Worm (Caenorhabditis elegans): Measurements from ENCODE around the gene F13B12.6.

F13B12.6 gene

ce11 chrIV:10417781-10418180 is at the start of gene F13B12.6:
F13B12.6 (minus strand) TSS chrIV:10417881.
- TF ChIP-seq nhr-23 (tag; optimal IDR thresholded peaks at IDR 0.05) (no peak), nhr-21 (tag; optimal IDR thresholded peaks at IDR 0.05) (no peak), peb-1 (tag; optimal IDR thresholded peaks at IDR 0.05) (no peak), nhr-6 (tag; optimal IDR thresholded peaks at IDR 0.05) (no peak), R02D3.7 (tag; optimal IDR thresholded peaks at IDR 0.05) (no peak), sma-9 (GFP tag; optimal IDR thresholded peaks at IDR 0.05) (no peak), sma-9 (tag; optimal IDR thresholded peaks at IDR 0.05) (no peak), ama-1 (optimal IDR thresholded peaks at IDR 0.05) (no peak), gmeb-1 (tag; optimal IDR thresholded peaks at IDR 0.05) (no peak), lin-39 (tag; optimal IDR thresholded peaks at IDR 0.05) (no peak), ZK546.5 (tag; optimal IDR thresholded peaks at IDR 0.05) (no peak), zag-1 (tag; optimal IDR thresholded peaks at IDR 0.05) (no peak), elt-1 (tag; optimal IDR thresholded peaks at IDR 0.05) (no peak), nhr-25 (tag; optimal IDR thresholded peaks at IDR 0.05) (no peak), sma-3 (GFP tag; optimal IDR thresholded peaks at IDR 0.05) (no peak), F13H6.1 (tag; optimal IDR thresholded peaks at IDR 0.05) (no peak), nhr-10 (tag; optimal IDR thresholded peaks at IDR 0.05) (no peak), nhr-237 (tag; optimal IDR thresholded peaks at IDR 0.05) (no peak), ztf-11 (tag; optimal IDR thresholded peaks at IDR 0.05) (no peak), lin-13 (GFP tag; optimal IDR thresholded peaks at IDR 0.05) (no peak), nhr-77 (tag; optimal IDR thresholded peaks at IDR 0.05) (no peak)

- TF ChIP-seq F13H6.1 (tag; optimal IDR thresholded peaks at IDR 0.05) (no peak), nhr-237 (tag; optimal IDR thresholded peaks at IDR 0.05) (no peak), nhr-6 (tag; optimal IDR thresholded peaks at IDR 0.05) (no peak), blmp-1 (tag; optimal IDR thresholded peaks at IDR 0.05; ENCODE audit: insufficient read depth) (no peak), mdl-1 (tag; optimal IDR thresholded peaks at IDR 0.05) (no peak), nhr-12 (tag; optimal IDR thresholded peaks at IDR 0.05) (no peak), mbf-1 (tag; optimal IDR thresholded peaks at IDR 0.05) (no peak), dmd-4 (tag; optimal IDR thresholded peaks at IDR 0.05) (no peak), sma-3 (GFP tag; optimal IDR thresholded peaks at IDR 0.05) (no peak), ZK546.5 (tag; optimal IDR thresholded peaks at IDR 0.05) (no peak), nhr-10 (tag; optimal IDR thresholded peaks at IDR 0.05) (no peak), egl-27 (tag; optimal IDR thresholded peaks at IDR 0.05) (no peak), lin-39 (tag; optimal IDR thresholded peaks at IDR 0.05) (no peak), lin-11 (tag; optimal IDR thresholded peaks at IDR 0.05) (no peak), lsy-2 (tag; optimal IDR thresholded peaks at IDR 0.05) (no peak), Y55F3AM.14 (GFP tag; optimal IDR thresholded peaks at IDR 0.05) (no peak)
These were observed 49.7 kb upstream of the F13B12.6 start for ce11 chrIV:10467347-10467746.

DNA sequence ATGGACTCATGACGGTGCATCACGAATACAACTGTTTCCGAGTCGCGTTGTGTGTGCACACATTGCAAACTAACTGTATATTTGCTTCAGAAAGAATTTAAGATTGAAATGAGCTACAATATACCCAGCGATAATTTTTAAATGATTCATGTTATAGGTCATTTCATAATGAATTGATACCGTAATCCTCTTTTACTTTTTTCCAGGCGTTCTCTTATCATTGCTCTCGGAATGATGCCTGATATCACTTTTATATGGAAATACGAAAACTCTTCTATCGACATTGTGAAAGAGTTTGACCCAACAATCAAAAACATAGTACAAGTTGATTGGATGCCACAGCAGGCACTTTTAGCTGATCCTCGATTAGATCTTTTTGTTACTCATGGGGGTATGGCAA is 48.7 kb upstream of the F13B12.6 start:
- TF ChIP-seq nhr-129 (tag; optimal IDR thresholded peaks at IDR 0.05) (no peak), fos-1 (tag; optimal IDR thresholded peaks at IDR 0.05) (peak; percentile 91), sma-9 (GFP tag; optimal IDR thresholded peaks at IDR 0.05) (peak; percentile 59), sma-9 (tag; optimal IDR thresholded peaks at IDR 0.05) (no peak), snpc-4 (tag; optimal IDR thresholded peaks at IDR 0.05) (no peak)

DNA sequence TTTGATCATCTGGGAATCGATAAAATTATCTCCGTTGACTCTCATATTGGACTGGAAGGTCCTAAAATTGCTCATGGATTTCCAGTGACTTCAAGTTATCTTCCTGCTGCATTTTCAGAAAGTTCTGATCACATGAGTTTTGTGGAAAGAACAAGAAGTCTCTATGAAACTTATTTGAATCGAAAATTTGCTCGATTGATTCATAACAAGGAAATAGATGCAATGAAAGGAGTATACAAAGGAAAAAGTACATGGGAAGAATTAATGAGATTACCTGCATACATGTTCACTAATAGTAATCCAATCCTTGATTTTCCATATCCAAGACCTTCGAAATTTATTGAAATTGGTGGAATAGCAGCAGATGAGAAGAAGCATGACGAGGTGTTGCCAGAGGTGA is 48.1 kb upstream of the F13B12.6 start:
- TF ChIP-seq mab-5 (tag; optimal IDR thresholded peaks at IDR 0.05): no peak
- no peak for TF ChIP-seq R02D3.7 (tag; optimal IDR thresholded peaks at IDR 0.05)
- no peak for TF ChIP-seq unc-39 (tag; optimal IDR thresholded peaks at IDR 0.05)
- TF ChIP-seq F13H6.1 (tag; optimal IDR thresholded peaks at IDR 0.05): no peak
- no peak for TF ChIP-seq ztf-1 (GFP tag; conservative IDR thresholded peaks at IDR 0.05)

DNA sequence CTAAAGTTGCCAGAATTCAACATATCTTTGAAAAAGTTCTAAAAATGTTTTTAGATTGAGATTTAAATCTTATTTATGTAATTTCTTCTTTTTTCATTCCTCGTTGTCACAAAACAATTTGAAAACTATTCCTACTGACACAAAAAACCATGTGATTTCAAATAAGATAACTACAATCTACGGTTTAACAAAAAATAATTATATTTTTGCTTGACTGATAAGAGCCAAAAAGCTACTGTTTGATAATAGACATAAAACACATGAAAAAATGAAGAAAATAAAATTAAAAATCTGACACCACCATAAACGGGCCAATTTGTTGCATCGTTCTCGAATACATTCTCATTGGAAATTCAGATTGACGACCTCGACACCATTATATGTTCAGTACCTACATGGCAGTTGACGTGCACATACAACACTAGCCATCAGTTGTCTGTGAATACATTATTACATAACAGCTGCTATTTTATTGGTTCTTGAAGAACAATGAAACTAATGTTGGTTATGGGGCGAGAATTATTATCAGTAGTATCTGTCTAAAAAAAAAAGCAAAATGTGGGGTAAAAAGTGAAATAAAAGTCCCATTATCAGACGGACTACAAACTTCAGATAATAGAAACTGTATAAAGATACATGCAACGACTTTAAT is 46.4 kb upstream of the F13B12.6 start, which contains the start of gene ugt-43:
Gene ugt-43 (plus strand): TSS at position 602 of the 652 bp plus-strand sequence.
- no peak for TF ChIP-seq nhr-129 (tag; optimal IDR thresholded peaks at IDR 0.05)
- TF ChIP-seq nhr-12 (tag; optimal IDR thresholded peaks at IDR 0.05): no peak

All from whole organism, L2 larva.